Fruit fly (Drosophila melanogaster): Measurements from ENCODE around the gene Miro.

Miro gene

DNA sequence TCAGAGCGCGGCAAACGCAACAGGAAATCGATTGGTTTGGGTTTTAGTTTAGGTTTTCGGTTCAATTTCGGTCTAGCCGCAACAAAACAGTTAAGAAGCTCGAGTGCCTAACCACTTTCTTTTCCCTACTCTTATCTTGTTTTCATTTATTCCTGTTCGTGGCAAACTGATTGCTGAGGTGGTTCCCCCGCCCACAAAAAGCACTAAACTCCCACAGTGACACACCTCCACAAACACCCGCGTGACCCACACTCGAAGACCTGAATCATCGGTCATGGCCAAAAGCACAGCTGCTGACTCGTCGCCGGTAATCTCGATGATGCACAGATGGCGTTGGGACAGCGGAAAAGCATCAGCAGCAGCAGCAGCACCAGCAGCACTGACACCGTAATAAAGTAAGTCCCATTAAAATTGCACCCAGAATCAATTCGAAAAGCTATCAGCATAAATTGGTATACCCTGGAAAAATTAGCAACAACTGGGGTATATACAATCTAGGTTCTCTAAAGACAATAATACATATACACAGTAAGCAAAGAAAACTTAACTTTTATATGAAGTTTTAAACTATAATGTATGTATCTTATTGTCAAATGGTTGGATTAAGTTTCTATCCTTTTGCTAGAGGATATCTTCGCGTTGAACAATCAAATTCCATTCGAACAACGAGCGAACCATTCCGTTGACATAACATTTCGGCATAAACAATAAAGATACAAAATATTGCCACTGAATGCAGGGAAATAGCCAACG, 12.8 kb downstream of the Miro start (continued):
- no peak for TF ChIP-seq her (GFP tag; optimal IDR thresholded peaks at IDR 0.05)
- no peak for TF ChIP-seq CG12942 (GFP tag; optimal IDR thresholded peaks at IDR 0.05)
- TF ChIP-seq ftz-f1 (GFP tag; optimal IDR thresholded peaks at IDR 0.05) = no peak
- no peak for TF ChIP-seq CG12744 (GFP tag; optimal IDR thresholded peaks at IDR 0.05)
- TF ChIP-seq CG12071 (GFP tag; optimal IDR thresholded peaks at IDR 0.05) = no peak
- TF ChIP-seq CG18764 (GFP tag; optimal IDR thresholded peaks at IDR 0.05) = no peak
- peak; percentile 26 for TF ChIP-seq dmrt11E (tag; optimal IDR thresholded peaks at IDR 0.05)
- TF ChIP-seq pnt (GFP tag; optimal IDR thresholded peaks at IDR 0.05) = peak; percentile 9
- no peak for TF ChIP-seq CG17568 (GFP tag; optimal IDR thresholded peaks at IDR 0.05)
- peak; percentile 51 for TF ChIP-seq CG31441 (GFP tag; IDR thresholded peaks at IDR 0.05)
- TF ChIP-seq CG8089 (GFP tag; optimal IDR thresholded peaks at IDR 0.05) = no peak
- TF ChIP-seq sima (GFP tag; optimal IDR thresholded peaks at IDR 0.05) = no peak
- TF ChIP-seq CG10979 (tag; optimal IDR thresholded peaks at IDR 0.05) = peak; percentile 13
- no peak for TF ChIP-seq CG7963 (GFP tag; IDR thresholded peaks at IDR 0.05; ENCODE audit: partially characterized antibody)
- TF ChIP-seq pum (GFP tag; optimal IDR thresholded peaks at IDR 0.05) = no peak
- peak; percentile 69 for TF ChIP-seq CG7839 (tag; optimal IDR thresholded peaks at IDR 0.05)
- TF ChIP-seq Hmr (GFP tag; optimal IDR thresholded peaks at IDR 0.05) = no peak
- peak; percentile 6 for TF ChIP-seq tx (GFP tag; optimal IDR thresholded peaks at IDR 0.05)
- no peak for TF ChIP-seq Tbp (GFP tag; optimal IDR thresholded peaks at IDR 0.05)
- peak; percentile 49; the same call in 2 of the 3 replicates for TF ChIP-seq CG17361 (GFP tag; IDR thresholded peaks at IDR 0.05)
- TF ChIP-seq CG43689 (GFP tag; IDR thresholded peaks at IDR 0.05) = no peak
- peak; percentile 37; the same call in 1 of the 3 replicates for TF ChIP-seq CG11695 (GFP tag; IDR thresholded peaks at IDR 0.05)
- no peak for TF ChIP-seq eyg (GFP tag; optimal IDR thresholded peaks at IDR 0.05)
- TF ChIP-seq caup (GFP tag; optimal IDR thresholded peaks at IDR 0.05; ENCODE audit: severe bottlenecking) = no peak
- TF ChIP-seq bsh (GFP tag; optimal IDR thresholded peaks at IDR 0.05) = peak in 1 of 2 experiments; percentile 65
- TF ChIP-seq Xbp1 (GFP tag; optimal IDR thresholded peaks at IDR 0.05) = peak; percentile 49
- TF ChIP-seq Ravus (GFP tag; IDR thresholded peaks at IDR 0.05) = no peak
- peak; percentile 36; the same call in 1 of the 2 replicates for TF ChIP-seq H2.0 (GFP tag; IDR thresholded peaks at IDR 0.05)
- no peak for TF ChIP-seq scrt (GFP tag; optimal IDR thresholded peaks at IDR 0.05)
- 0 out of 3 replicates have a peak, but pooled peaks have one; percentile 22 for TF ChIP-seq mld (GFP tag; IDR thresholded peaks at IDR 0.05; ENCODE audit: partially characterized antibody)
- TF ChIP-seq crp (GFP tag; optimal IDR thresholded peaks at IDR 0.05) = no peak
- no peak for TF ChIP-seq zen2 (GFP tag; IDR thresholded peaks at IDR 0.05; ENCODE audit: partially characterized antibody)
- TF ChIP-seq zfh2 (GFP tag; optimal IDR thresholded peaks at IDR 0.05) = no peak
- peak; percentile 17 for TF ChIP-seq CG9437 (GFP tag; optimal IDR thresholded peaks at IDR 0.05)
- no peak for TF ChIP-seq CG2199 (GFP tag; IDR thresholded peaks at IDR 0.05)
- TF ChIP-seq CG1602 (GFP tag; optimal IDR thresholded peaks at IDR 0.05) = peak; percentile 18
- TF ChIP-seq Fer2 (tag; optimal IDR thresholded peaks at IDR 0.05) = no peak
- TF ChIP-seq CG12236 (GFP tag; optimal IDR thresholded peaks at IDR 0.05) = no peak
- no peak for TF ChIP-seq CG10959 (GFP tag; IDR thresholded peaks at IDR 0.05)
- peak; percentile 7 for TF ChIP-seq ATbp (GFP tag; optimal IDR thresholded peaks at IDR 0.05)
- TF ChIP-seq Sox102F (GFP tag; optimal IDR thresholded peaks at IDR 0.05) = peak; percentile 71
- no peak for TF ChIP-seq hkb (optimal IDR thresholded peaks at IDR 0.05)
- peak; percentile 42; the same call in 1 of the 2 replicates for TF ChIP-seq hkb (GFP tag; IDR thresholded peaks at IDR 0.05)
- TF ChIP-seq ap (GFP tag; IDR thresholded peaks at IDR 0.05) = peak; percentile 25; the same call in 1 of the 2 replicates
- TF ChIP-seq CG14710 (tag; optimal IDR thresholded peaks at IDR 0.05) = no peak
- TF ChIP-seq croc (GFP tag; conservative IDR thresholded peaks at IDR 0.05) = no peak
- TF ChIP-seq Rfx (GFP tag; IDR thresholded peaks at IDR 0.05) = peak; percentile 54
- TF ChIP-seq CG6683 (GFP tag; optimal IDR thresholded peaks at IDR 0.05) = no peak
- TF ChIP-seq CG2889 (GFP tag; IDR thresholded peaks at IDR 0.05) = no peak

Data from whole organism, embryonic.